Fruit fly (Drosophila melanogaster) whole organism, embryonic: Measurements from ENCODE around the gene CG7945.

Experiments
- Aef1 ChIP-seq: fragments of 200-800 bp; sonication (Bioruptor generic); IDR thresholded peaks from 3 replicates; pipeline ENCODE4 v1.3.6; 2022; ENCODE audit warnings: missing biosample characterization, missing genetic modification characterization
- B-H1 ChIP-seq: fragments of 200-800 bp; sonication (Bioruptor generic); IDR thresholded peaks from 3 replicates; pipeline ENCODE4 v1.3.6; 2022; ENCODE audit warnings: missing biosample characterization, missing genetic modification characterization
- BtbVII ChIP-seq: fragments of 200-800 bp; sonication (Bioruptor generic); optimal IDR thresholded peaks from 3 replicates; lab custom pipeline; 2017; ENCODE audit warnings: missing biosample characterization, mild to moderate bottlenecking, missing genetic modification characterization
- CG10274 ChIP-seq: fragments of 200-800 bp; sonication (Bioruptor generic); optimal IDR thresholded peaks from 3 replicates; lab custom pipeline; 2017; ENCODE audit warnings: missing biosample characterization, mild to moderate bottlenecking, missing genetic modification characterization
- CG11560 ChIP-seq: fragments of 200-800 bp; sonication (Bioruptor generic); IDR thresholded peaks from 3 replicates; pipeline ENCODE4 v1.3.6; 2022; ENCODE audit warnings: missing biosample characterization, missing genetic modification characterization
- CG12659 ChIP-seq: fragments of 200-800 bp; sonication (Bioruptor generic); optimal IDR thresholded peaks from 3 replicates; lab custom pipeline; 2017; ENCODE audit warnings: mild to moderate bottlenecking, missing biosample characterization, missing genetic modification reagents, missing genetic modification characterization
- CG1529 ChIP-seq: fragments of 200-800 bp; sonication (Bioruptor generic); optimal IDR thresholded peaks from 3 replicates; lab custom pipeline; 2018; ENCODE audit warnings: missing biosample characterization, missing genetic modification characterization
- CG15601 ChIP-seq: fragments of 200-800 bp; sonication (Bioruptor generic); optimal IDR thresholded peaks from 3 replicates; lab custom pipeline; 2019; ENCODE audit warnings: missing biosample characterization, mild to moderate bottlenecking, missing genetic modification characterization, moderate library complexity
- CG16863 ChIP-seq: fragments of 200-800 bp; sonication (Bioruptor generic); optimal IDR thresholded peaks from 3 replicates; lab custom pipeline; 2016; ENCODE audit warnings: missing biosample characterization, missing genetic modification characterization
- CG17568 ChIP-seq: fragments of 200-800 bp; sonication (Bioruptor generic); optimal IDR thresholded peaks from 2 replicates; lab custom pipeline; 2018; ENCODE audit warnings: missing biosample characterization, mild to moderate bottlenecking, missing genetic modification characterization, moderate library complexity
- CG2120 ChIP-seq: fragments of 200-800 bp; sonication (Bioruptor generic); optimal IDR thresholded peaks from 3 replicates; lab custom pipeline; 2016; ENCODE audit warnings: missing biosample characterization, missing genetic modification characterization
- CG2889 ChIP-seq: fragments of 200-800 bp; sonication (Bioruptor generic); IDR thresholded peaks from 3 replicates; pipeline ENCODE4 v1.3.6; 2022; ENCODE audit warnings: missing biosample characterization, missing genetic modification characterization
- CG31365 ChIP-seq: fragments of 200-800 bp; sonication (Bioruptor generic); optimal IDR thresholded peaks from 2 replicates; lab custom pipeline; 2018; ENCODE audit warnings: missing biosample characterization, mild to moderate bottlenecking, missing genetic modification characterization
- CG3163 ChIP-seq: fragments of 200-800 bp; sonication (Bioruptor generic); optimal IDR thresholded peaks from 3 replicates; lab custom pipeline; 2016; ENCODE audit warnings: missing biosample characterization, missing genetic modification characterization
- CG32772 ChIP-seq: fragments of 200-800 bp; sonication (Bioruptor generic); IDR thresholded peaks from 2 replicates; pipeline ENCODE4 v1.3.6; 2022; ENCODE audit warnings: missing biosample characterization, missing genetic modification characterization
- CG3281 ChIP-seq: fragments of 200-800 bp; sonication (Bioruptor generic); optimal IDR thresholded peaks from 3 replicates; lab custom pipeline; 2017; ENCODE audit warnings: missing biosample characterization, mild to moderate bottlenecking, missing genetic modification characterization
- CG5180 ChIP-seq: fragments of 200-800 bp; sonication (Bioruptor generic); optimal IDR thresholded peaks from 3 replicates; lab custom pipeline; 2017; ENCODE audit warnings: missing biosample characterization, missing genetic modification characterization, mild to moderate bottlenecking, moderate library complexity, missing genetic modification reagents
- CG6654 ChIP-seq: fragments of 200-800 bp; sonication (Bioruptor generic); optimal IDR thresholded peaks from 2 replicates; lab custom pipeline; 2017; ENCODE audit warnings: missing biosample characterization, mild to moderate bottlenecking, missing genetic modification characterization
- CG6813 ChIP-seq: fragments of 200-800 bp; sonication (Bioruptor generic); optimal IDR thresholded peaks from 2 replicates; lab custom pipeline; 2017; ENCODE audit warnings: missing biosample characterization, missing genetic modification characterization, mild to moderate bottlenecking, moderate library complexity, missing genetic modification reagents
- CG6854 ChIP-seq: fragments of 200-800 bp; sonication (Bioruptor generic); optimal IDR thresholded peaks from 3 replicates; lab custom pipeline; 2017; ENCODE audit warnings: missing biosample characterization, mild to moderate bottlenecking, missing genetic modification characterization
- CG9437 ChIP-seq: fragments of 200-800 bp; sonication (Bioruptor generic); optimal IDR thresholded peaks from 2 replicates; lab custom pipeline; 2018; ENCODE audit warnings: missing biosample characterization, mild to moderate bottlenecking, missing genetic modification characterization
- ERR ChIP-seq: fragments of 200-800 bp; sonication (Bioruptor generic); optimal IDR thresholded peaks from 2 replicates; lab custom pipeline; 2016; ENCODE audit warnings: missing biosample characterization, missing genetic modification characterization
- H2.0 ChIP-seq: fragments of 200-800 bp; sonication (Bioruptor generic); IDR thresholded peaks from 2 replicates; pipeline ENCODE4 v1.3.6; 2022; ENCODE audit warnings: missing biosample characterization, missing genetic modification characterization
- HLH3B ChIP-seq: fragments of 200-800 bp; sonication (Bioruptor generic); IDR thresholded peaks from 2 replicates; pipeline ENCODE4 v1.3.6; 2022; ENCODE audit warnings: missing biosample characterization, missing genetic modification characterization
- HmgD ChIP-seq: fragments of 200-800 bp; sonication (Bioruptor generic); optimal IDR thresholded peaks from 3 replicates; lab custom pipeline; 2016; ENCODE audit warnings: missing biosample characterization, missing genetic modification characterization
- Hmr ChIP-seq: fragments of 200-800 bp; sonication (Bioruptor generic); optimal IDR thresholded peaks from 3 replicates; lab custom pipeline; 2017; ENCODE audit warnings: mild to moderate bottlenecking, missing biosample characterization, missing genetic modification reagents, missing genetic modification characterization
- Hr51 ChIP-seq, 2 experiments: fragments of 200-800 bp; sonication (Bioruptor generic); optimal IDR thresholded peaks; 2 replicates in 1 of 2; 3 replicates in 1 of 2; lab custom pipeline; 2016 to 2018; ENCODE audit warnings: missing biosample characterization in 2 of 2, missing genetic modification characterization in 2 of 2, mild to moderate bottlenecking in 1 of 2, moderate library complexity in 1 of 2
- Lhr ChIP-seq: fragments of 200-800 bp; sonication (Bioruptor generic); optimal IDR thresholded peaks from 3 replicates; lab custom pipeline; 2017; ENCODE audit warnings: mild to moderate bottlenecking, missing biosample characterization, missing genetic modification reagents, missing genetic modification characterization
- MBD-R2 ChIP-seq: fragments of 200-800 bp; sonication (Bioruptor generic); IDR thresholded peaks from 2 replicates; pipeline ENCODE4 v1.3.6; 2022; ENCODE audit warnings: missing biosample characterization, missing genetic modification characterization
- Nf-YA ChIP-seq: fragments of 200-800 bp; sonication (Bioruptor generic); IDR thresholded peaks from 2 replicates; pipeline ENCODE4 v1.3.6; 2022; ENCODE audit warnings: missing biosample characterization, missing genetic modification characterization
- Pdp1 ChIP-seq, 2 experiments: fragments of 200-800 bp; sonication (Bioruptor generic); optimal IDR thresholded peaks; 3 replicates each; lab custom pipeline; 2016; ENCODE audit warnings: missing biosample characterization in 2 of 2, missing genetic modification characterization in 2 of 2, mild to moderate bottlenecking in 1 of 2, moderate library complexity in 1 of 2
- Side ChIP-seq: fragments of 200-800 bp; sonication (Bioruptor generic); optimal IDR thresholded peaks from 2 replicates; lab custom pipeline; 2016; ENCODE audit warnings: missing biosample characterization, missing genetic modification characterization
- Xrp1 ChIP-seq: fragments of 200-800 bp; sonication (Bioruptor generic); IDR thresholded peaks from 2 replicates; pipeline ENCODE4 v1.3.6; 2022; ENCODE audit warnings: missing biosample characterization, missing genetic modification characterization
- al ChIP-seq: fragments of 200-800 bp; sonication (Bioruptor generic); IDR thresholded peaks from 2 replicates; pipeline ENCODE4 v1.3.6; 2022; ENCODE audit warnings: missing biosample characterization, missing genetic modification characterization
- amos ChIP-seq: fragments of 200-800 bp; sonication (Bioruptor generic); IDR thresholded peaks from 2 replicates; pipeline ENCODE4 v1.3.6; 2022; ENCODE audit warnings: missing biosample characterization, missing genetic modification characterization; ENCODE audit not compliant: partially characterized antibody
- ash1 ChIP-seq: fragments of 200-800 bp; sonication (Bioruptor generic); optimal IDR thresholded peaks from 2 replicates; lab custom pipeline; 2018; ENCODE audit warnings: missing biosample characterization, mild to moderate bottlenecking, missing genetic modification characterization
- bab2 ChIP-seq: fragments of 200-800 bp; sonication (Bioruptor generic); optimal IDR thresholded peaks from 2 replicates; lab custom pipeline; 2016; ENCODE audit warnings: missing biosample characterization, missing genetic modification characterization
- bsh ChIP-seq, 2 experiments: fragments of 200-800 bp; sonication (Bioruptor generic); optimal IDR thresholded peaks; 2 replicates each; lab custom pipeline; 2017 to 2018; ENCODE audit warnings: mild to moderate bottlenecking in 2 of 2, missing biosample characterization in 2 of 2, missing genetic modification characterization in 2 of 2, moderate library complexity in 1 of 2
- cas ChIP-seq: fragments of 200-800 bp; sonication (Bioruptor generic); IDR thresholded peaks from 2 replicates; pipeline ENCODE4 v1.3.6; 2022; ENCODE audit warnings: missing biosample characterization, missing genetic modification characterization
- caup ChIP-seq: fragments of 200-800 bp; sonication (Bioruptor generic); optimal IDR thresholded peaks from 3 replicates; lab custom pipeline; 2017; ENCODE audit warnings: missing biosample characterization, mild to moderate bottlenecking, missing genetic modification characterization, moderate library complexity; ENCODE audit not compliant: severe bottlenecking
- crol ChIP-seq: fragments of 200-800 bp; sonication (Bioruptor generic); IDR thresholded peaks from 2 replicates; pipeline ENCODE4 v1.3.6; 2022; ENCODE audit warnings: missing biosample characterization, missing genetic modification characterization
- danr ChIP-seq: fragments of 200-800 bp; sonication (Bioruptor generic); IDR thresholded peaks from 2 replicates; pipeline ENCODE4 v1.3.6; 2022; ENCODE audit warnings: missing biosample characterization, missing genetic modification characterization
- ftz-f1 ChIP-seq: fragments of 200-800 bp; sonication (Bioruptor generic); optimal IDR thresholded peaks from 2 replicates; lab custom pipeline; 2016; ENCODE audit warnings: missing biosample characterization, missing genetic modification characterization
- gro ChIP-seq: fragments of 200-800 bp; sonication (Bioruptor generic); optimal IDR thresholded peaks from 2 replicates; lab custom pipeline; 2016; ENCODE audit warnings: missing biosample characterization, missing genetic modification characterization
- kah ChIP-seq: fragments of 200-800 bp; sonication (Bioruptor generic); optimal IDR thresholded peaks from 2 replicates; lab custom pipeline; 2018; ENCODE audit warnings: missing biosample characterization, mild to moderate bottlenecking, missing genetic modification characterization
- mld ChIP-seq: fragments of 200-800 bp; sonication (Bioruptor generic); IDR thresholded peaks from 3 replicates; pipeline ENCODE4 v1.3.6; 2022; ENCODE audit warnings: missing biosample characterization, missing genetic modification characterization; ENCODE audit not compliant: partially characterized antibody
- odd ChIP-seq: fragments of 200-800 bp; sonication (Bioruptor generic); optimal IDR thresholded peaks from 2 replicates; lab custom pipeline; 2017; ENCODE audit warnings: missing biosample characterization, mild to moderate bottlenecking, missing genetic modification characterization
- schlank ChIP-seq: fragments of 200-800 bp; sonication (Bioruptor generic); optimal IDR thresholded peaks from 2 replicates; lab custom pipeline; 2018; ENCODE audit warnings: missing biosample characterization, mild to moderate bottlenecking, missing genetic modification characterization
- unpg ChIP-seq: fragments of 200-800 bp; sonication (Bioruptor generic); optimal IDR thresholded peaks from 3 replicates; lab custom pipeline; 2018; ENCODE audit warnings: missing biosample characterization, mild to moderate bottlenecking, missing genetic modification characterization, moderate library complexity

CG7945 gene

dm6 chr3L:15566484-15566955 lies 42.6 kb upstream of the CG7945 start (continued):
- TF ChIP-seq unpg, result peak; percentile 64
- TF ChIP-seq gro (GFP tag; lab: Kevin White, UChicago), result peak; percentile 60
- TF ChIP-seq H2.0, result no peak
- peak; percentile 70 for TF ChIP-seq Xrp1 (GFP tag; lab: Robert Waterston, UW)
- peak; percentile 30; the same call in 1 of the 2 replicates for TF ChIP-seq MBD-R2 (GFP tag; lab: Robert Waterston, UW)
- TF ChIP-seq ash1 (GFP tag; lab: Kevin White, UChicago), result peak; percentile 52
- peak; percentile 72 for TF ChIP-seq crol (GFP tag; lab: Robert Waterston, UW)
- no peak for TF ChIP-seq CG11560
- TF ChIP-seq CG15601 (tag; lab: Kevin White, UChicago), result peak; percentile 74
- peak; percentile 73 for TF ChIP-seq CG6854 (GFP tag; lab: Kevin White, UChicago)
- TF ChIP-seq CG3281 (GFP tag; lab: Kevin White, UChicago), result peak; percentile 78
- no peak for TF ChIP-seq CG9437 (GFP tag; lab: Kevin White, UChicago)
- no peak for TF ChIP-seq cas
- no peak for TF ChIP-seq CG32772
- peak; percentile 91 for TF ChIP-seq caup (GFP tag; lab: Kevin White, UChicago)
- peak; percentile 87 for TF ChIP-seq CG6813 (GFP tag; lab: Kevin White, UChicago)
- peak; percentile 65 for TF ChIP-seq CG31365 (tag; lab: Kevin White, UChicago)
- no peak for TF ChIP-seq Side (GFP tag; lab: Kevin White, UChicago)
- peak; percentile 9 for TF ChIP-seq HmgD
- TF ChIP-seq CG2889 (GFP tag; lab: Robert Waterston, UW), result no peak
- peak; percentile 62 for TF ChIP-seq ftz-f1
- TF ChIP-seq CG2120 (GFP tag; lab: Kevin White, UChicago), result peak; percentile 51
- peak; percentile 71 for TF ChIP-seq CG1529
- TF ChIP-seq B-H1, result no peak; the same call in 2 of the 3 replicates
- TF ChIP-seq kah, result peak; percentile 70
- no peak for TF ChIP-seq CG6654 (GFP tag; lab: Kevin White, UChicago)
- no peak for TF ChIP-seq Aef1
- TF ChIP-seq CG17568 (GFP tag; lab: Kevin White, UChicago), result no peak
- TF ChIP-seq HLH3B, result peak; percentile 49; the same call in 1 of the 2 replicates
- peak; percentile 43; the same call in 1 of the 3 replicates for TF ChIP-seq mld (GFP tag; lab: Robert Waterston, UW)
- peak; percentile 42 for TF ChIP-seq CG16863 (GFP tag; lab: Kevin White, UChicago)
- peak; percentile 91 for TF ChIP-seq Hmr (GFP tag; lab: Kevin White, UChicago)
- no peak for TF ChIP-seq al (GFP tag; lab: Robert Waterston, UW)
- peak; percentile 74 for TF ChIP-seq bab2 (GFP tag; lab: Kevin White, UChicago)
- peak; percentile 82 for TF ChIP-seq schlank (tag; lab: Kevin White, UChicago)
- peak; percentile 8 for TF ChIP-seq Lhr (GFP tag; lab: Kevin White, UChicago)
- TF ChIP-seq odd (GFP tag; lab: Kevin White, UChicago), result peak; percentile 90
- TF ChIP-seq CG5180 (GFP tag; lab: Kevin White, UChicago), result peak; percentile 71
- peak in 1 of 2 experiments; percentile 8 for TF ChIP-seq Pdp1 (GFP tag; optimal IDR thresholded peaks at IDR 0.05; lab: Kevin White, UChicago)
- TF ChIP-seq danr (GFP tag; lab: Robert Waterston, UW), result no peak; the same call in 1 of the 2 replicates
- TF ChIP-seq CG12659 (GFP tag; lab: Kevin White, UChicago), result peak; percentile 41
- TF ChIP-seq bsh (GFP tag; optimal IDR thresholded peaks at IDR 0.05; lab: Kevin White, UChicago), result peak in 1 of 2 experiments; percentile 56
- peak; percentile 87 for TF ChIP-seq BtbVII (GFP tag; lab: Kevin White, UChicago)
- peak; percentile 19 for TF ChIP-seq CG3163 (GFP tag; lab: Kevin White, UChicago)
- TF ChIP-seq ERR (GFP tag; lab: Kevin White, UChicago), result peak; percentile 7
- TF ChIP-seq Nf-YA (GFP tag; lab: Robert Waterston, UW), result 0 out of 2 replicates have a peak, but pooled peaks have one; percentile 45
- peak in 1 of 2 experiments; percentile 63 for TF ChIP-seq Hr51 (GFP tag; optimal IDR thresholded peaks at IDR 0.05; lab: Kevin White, UChicago)
- TF ChIP-seq CG10274 (GFP tag; lab: Kevin White, UChicago), result peak; percentile 45
- TF ChIP-seq amos (GFP tag; lab: Robert Waterston, UW), result no peak
